Worm (Caenorhabditis elegans): ENCODE results near the gene col-115.
"Not testable (repeated sequence)": the region's sequence is repeated elsewhere in the genome, so short reads cannot be mapped to it uniquely, and the experiment has no call there.

Gene col-115

DNA sequence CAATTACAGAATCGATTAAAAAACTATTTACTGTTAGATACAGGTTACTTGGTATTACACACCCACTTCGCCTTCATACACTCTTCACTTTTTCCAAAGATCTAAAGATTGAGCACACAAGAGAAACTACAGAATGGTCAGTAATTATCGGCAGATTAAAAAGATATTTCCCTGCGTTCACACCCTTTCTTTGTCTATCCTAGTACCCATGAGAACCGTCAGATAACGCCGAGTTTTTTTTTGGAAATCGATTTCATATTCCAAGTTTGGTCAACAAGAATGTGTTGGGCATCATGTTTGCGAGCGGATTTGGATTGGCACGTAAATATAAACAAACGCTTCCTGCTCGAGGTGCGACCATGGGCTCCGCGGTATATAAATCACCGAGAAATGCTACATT, 25.4 kb downstream of the col-115 start, which contains the start of gene C26B2.8:
Gene C26B2.8, plus strand, starts transcription at position 301 of the 400 bp plus-strand sequence.
- TF ChIP-seq ZK546.5 (tag; optimal IDR thresholded peaks at IDR 0.05) (no peak), crh-2 (tag; optimal IDR thresholded peaks at IDR 0.05) (no peak), nhr-10 (tag; optimal IDR thresholded peaks at IDR 0.05) (no peak), gmeb-1 (tag; optimal IDR thresholded peaks at IDR 0.05) (no peak), nhr-129 (tag; optimal IDR thresholded peaks at IDR 0.05) (no peak), egl-27 (tag; optimal IDR thresholded peaks at IDR 0.05) (no peak), ztf-11 (tag; optimal IDR thresholded peaks at IDR 0.05) (no peak), blmp-1 (tag; optimal IDR thresholded peaks at IDR 0.05; ENCODE audit: insufficient read depth) (no peak)

DNA sequence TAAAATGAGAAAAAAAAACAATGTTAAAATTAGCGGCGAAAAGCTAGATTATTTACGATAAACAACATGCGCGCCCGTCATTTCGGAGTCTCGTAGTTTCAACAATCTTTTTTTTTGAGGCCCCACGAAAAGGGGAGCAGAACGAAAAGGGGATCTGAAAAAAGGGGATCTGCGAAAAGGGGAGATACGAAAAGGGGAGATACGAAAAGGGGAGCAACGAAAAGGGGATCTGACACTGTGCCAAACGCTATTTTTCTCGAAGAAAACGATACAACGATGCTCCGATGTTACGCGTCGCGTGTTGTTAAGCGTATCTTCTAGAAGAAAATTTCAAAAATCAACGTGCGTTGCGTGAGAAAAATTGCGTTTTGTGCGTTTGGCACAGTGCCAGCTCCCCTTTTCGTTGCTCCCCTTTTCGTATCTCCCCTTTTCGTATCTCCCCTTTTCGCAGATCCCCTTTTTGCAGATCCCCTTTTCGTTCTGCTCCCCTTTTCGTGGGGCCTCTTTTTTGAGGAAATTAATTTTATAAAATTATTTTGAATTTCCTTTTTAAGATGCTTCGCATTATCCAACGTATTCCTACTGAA, 27.3 kb downstream of the col-115 start, which contains the start of gene C26B2.7:
Gene C26B2.7, plus strand, starts transcription at position 549 of the 587 bp plus-strand sequence.
- TF ChIP-seq lin-13 (GFP tag; optimal IDR thresholded peaks at IDR 0.05) = peak; percentile 66
- TF ChIP-seq lsy-2 (tag; optimal IDR thresholded peaks at IDR 0.05) = peak; percentile 27 to 73
- TF ChIP-seq C34F6.9 (tag; optimal IDR thresholded peaks at IDR 0.05) = peak; percentile 40
- TF ChIP-seq gmeb-1 (tag; optimal IDR thresholded peaks at IDR 0.05) = peak; percentile 67
- TF ChIP-seq sma-3 (GFP tag; optimal IDR thresholded peaks at IDR 0.05) = peak; percentile 90
- peak; percentile 54 for TF ChIP-seq R02D3.7 (tag; optimal IDR thresholded peaks at IDR 0.05)
- TF ChIP-seq fos-1 (tag; optimal IDR thresholded peaks at IDR 0.05) = peak; percentile 15
- peak; percentile 63 for TF ChIP-seq ztf-4 (tag; optimal IDR thresholded peaks at IDR 0.05)
- TF ChIP-seq crh-2 (tag; optimal IDR thresholded peaks at IDR 0.05) = peak; percentile 49
- TF ChIP-seq unc-55 (GFP tag; optimal IDR thresholded peaks at IDR 0.05) = peak; percentile 85
- TF ChIP-seq mab-5 (tag; optimal IDR thresholded peaks at IDR 0.05) = peak; percentile 25
- TF ChIP-seq F13H6.1 (tag; optimal IDR thresholded peaks at IDR 0.05) = peak; percentile 84
- TF ChIP-seq nhr-21 (tag; optimal IDR thresholded peaks at IDR 0.05) = peak; percentile 69
- peak; percentile 52 for TF ChIP-seq nhr-129 (tag; optimal IDR thresholded peaks at IDR 0.05)
- peak; percentile 77 for TF ChIP-seq sma-9 (GFP tag; optimal IDR thresholded peaks at IDR 0.05)
- TF ChIP-seq sma-9 (tag; optimal IDR thresholded peaks at IDR 0.05) = not testable (repeated sequence)

DNA sequence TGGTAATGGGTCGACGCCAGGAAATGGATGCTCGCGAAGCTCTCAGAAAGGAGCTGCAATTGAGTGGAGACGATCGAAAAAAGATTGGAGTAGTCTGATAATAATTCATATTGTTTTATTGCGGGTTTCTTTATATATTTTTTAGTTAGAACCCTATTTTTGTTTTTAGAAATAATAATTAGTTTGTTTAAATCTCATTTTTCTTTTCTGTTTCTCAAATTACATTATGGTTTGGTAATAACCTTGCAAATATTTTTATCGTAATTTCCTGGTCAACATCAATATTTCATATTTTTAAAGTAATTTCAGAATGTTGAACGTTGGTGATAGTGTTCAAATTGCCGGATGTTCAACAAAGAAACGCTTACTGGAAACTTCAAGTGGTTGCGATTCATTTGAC, 28.2 kb downstream of the col-115 start, which contains the start of gene elpc-4:
Gene elpc-4, plus strand, starts transcription at position 301 of the 400 bp plus-strand sequence.
- TF ChIP-seq gmeb-1 (tag; optimal IDR thresholded peaks at IDR 0.05) (no peak), sma-3 (GFP tag; optimal IDR thresholded peaks at IDR 0.05) (no peak), ama-1 (optimal IDR thresholded peaks at IDR 0.05) (no peak), lin-39 (tag; optimal IDR thresholded peaks at IDR 0.05) (no peak), zag-1 (tag; optimal IDR thresholded peaks at IDR 0.05) (no peak), unc-39 (tag; optimal IDR thresholded peaks at IDR 0.05) (no peak), peb-1 (tag; optimal IDR thresholded peaks at IDR 0.05) (no peak), ZK546.5 (tag; optimal IDR thresholded peaks at IDR 0.05) (no peak), ztf-4 (tag; optimal IDR thresholded peaks at IDR 0.05) (no peak), mdl-1 (tag; optimal IDR thresholded peaks at IDR 0.05) (no peak), nhr-12 (tag; optimal IDR thresholded peaks at IDR 0.05) (no peak), nhr-6 (tag; optimal IDR thresholded peaks at IDR 0.05) (no peak), R02D3.7 (tag; optimal IDR thresholded peaks at IDR 0.05) (no peak), alr-1 (tag; optimal IDR thresholded peaks at IDR 0.05) (no peak), skn-1 (tag; optimal IDR thresholded peaks at IDR 0.05) (no peak), ceh-82 (tag; optimal IDR thresholded peaks at IDR 0.05) (no peak)

- TF ChIP-seq nhr-23 (tag; optimal IDR thresholded peaks at IDR 0.05) (no peak), C34F6.9 (tag; optimal IDR thresholded peaks at IDR 0.05) (peak; percentile 40), unc-55 (GFP tag; optimal IDR thresholded peaks at IDR 0.05) (peak; percentile 51), sem-4 (tag; optimal IDR thresholded peaks at IDR 0.05) (no peak), lsy-2 (tag; optimal IDR thresholded peaks at IDR 0.05) (peak in 1 of 2 experiments; percentile 34), ceh-16 (tag; optimal IDR thresholded peaks at IDR 0.05) (no peak), ztf-1 (GFP tag; conservative IDR thresholded peaks at IDR 0.05) (no peak), nhr-10 (tag; optimal IDR thresholded peaks at IDR 0.05) (no peak)
Observed at ce11 chrIV:8019772-8020496, 31.4 kb downstream of the col-115 start, which contains the start of gene dnc-4. Gene dnc-4 (minus strand): TSS chrIV:8019808.

Measured in whole organism, L2 larva.